Fruit fly (Drosophila melanogaster): Measurements from ENCODE around the gene Ir100a.

Ir100a gene

DNA sequence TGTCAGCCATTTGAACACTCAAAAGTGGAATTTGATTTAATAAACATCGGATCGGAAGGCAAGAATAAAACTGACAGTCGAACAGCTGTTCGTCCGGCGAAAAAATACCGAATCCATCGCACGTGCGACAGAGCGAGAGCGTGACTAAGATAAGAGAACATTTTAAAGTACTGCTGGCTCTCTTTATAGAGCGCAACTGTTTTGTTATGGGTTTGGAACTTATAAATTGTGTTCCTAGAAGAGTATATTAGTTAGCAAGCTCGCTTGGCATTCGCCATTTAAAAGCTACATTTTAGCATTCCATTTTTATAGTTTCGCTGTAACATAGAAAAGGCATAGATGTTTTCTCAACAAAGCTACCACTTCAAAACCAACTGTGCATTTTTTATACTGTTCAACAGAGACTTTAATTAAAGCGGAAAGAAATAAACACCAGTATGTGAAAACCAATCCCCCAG lies 9.3 kb downstream of the Ir100a start, which contains the start of gene Rift (continued):
- TF ChIP-seq exex (tag; optimal IDR thresholded peaks at IDR 0.05) (no peak), zf30C (GFP tag; optimal IDR thresholded peaks at IDR 0.05) (no peak), bcd (GFP tag; optimal IDR thresholded peaks at IDR 0.05) (no peak), CG16815 (GFP tag; optimal IDR thresholded peaks at IDR 0.05) (no peak), CG11504 (tag; optimal IDR thresholded peaks at IDR 0.05) (peak; percentile 23), bigmax (GFP tag; optimal IDR thresholded peaks at IDR 0.05) (no peak), CG11085 (GFP tag; IDR thresholded peaks at IDR 0.05) (no peak), vfl (GFP tag; optimal IDR thresholded peaks at IDR 0.05) (no peak), sd (tag; optimal IDR thresholded peaks at IDR 0.05) (no peak), dmrt99B (tag; optimal IDR thresholded peaks at IDR 0.05) (no peak), Neu2 (GFP tag; optimal IDR thresholded peaks at IDR 0.05; ENCODE audit: borderline replicate concordance) (no peak), CG33557 (GFP tag; optimal IDR thresholded peaks at IDR 0.05) (no peak), Rfx (GFP tag; IDR thresholded peaks at IDR 0.05) (peak; percentile 76), sc (optimal IDR thresholded peaks at IDR 0.05) (no peak), sc (GFP tag; optimal IDR thresholded peaks at IDR 0.05) (no peak), chm (GFP tag; IDR thresholded peaks at IDR 0.05) (0 out of 2 replicates have a peak, but pooled peaks have one; percentile 52), NC2α (GFP tag; optimal IDR thresholded peaks at IDR 0.05) (no peak), Sin3A (optimal IDR thresholded peaks at IDR 0.05) (no peak), CoRest (tag; optimal IDR thresholded peaks at IDR 0.05) (no peak), Blimp-1 (GFP tag; optimal IDR thresholded peaks at IDR 0.05) (peak; percentile 40), sug (tag; optimal IDR thresholded peaks at IDR 0.05) (peak; percentile 23), Doc2 (GFP tag; IDR thresholded peaks at IDR 0.05) (no peak)

DNA sequence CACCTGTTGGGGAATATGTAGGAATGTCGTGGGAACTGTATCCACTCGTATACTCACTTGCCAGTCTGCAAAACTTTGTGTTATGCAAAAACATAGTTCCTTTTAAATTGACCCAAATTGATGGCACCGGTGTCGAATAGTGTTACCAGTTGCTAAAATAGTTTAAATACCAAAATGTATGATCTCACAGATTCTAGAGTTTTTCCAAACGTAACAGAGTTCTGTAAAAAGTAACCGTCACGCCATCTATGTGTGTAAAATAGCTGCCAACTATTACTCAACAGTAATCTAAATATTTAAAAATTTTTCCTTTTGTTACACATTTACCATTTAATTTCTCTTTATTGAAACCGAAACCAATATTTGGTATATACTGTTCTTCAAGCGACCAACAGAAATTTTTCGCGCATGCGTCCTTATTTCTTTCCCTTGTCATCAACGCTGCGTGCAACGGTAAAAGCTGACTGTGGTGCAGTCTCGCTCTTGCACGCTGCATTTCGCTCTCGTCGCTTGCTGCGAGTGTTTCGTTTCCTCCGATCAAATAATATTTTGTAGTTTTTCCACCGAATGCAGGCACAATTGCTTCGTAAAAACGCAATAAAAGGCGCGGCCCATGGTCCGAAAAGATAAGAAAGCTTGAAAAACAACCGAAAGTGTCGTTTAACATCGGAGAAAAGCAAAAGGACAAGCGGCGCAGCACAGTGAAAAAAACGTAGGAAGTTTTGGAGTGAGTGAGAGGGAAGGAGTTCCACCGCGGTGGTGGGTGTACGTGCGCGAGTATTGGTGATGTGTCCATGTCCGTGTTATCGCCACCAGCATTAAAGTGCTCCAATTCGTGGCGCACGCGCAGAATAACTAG lies 11.6 kb downstream of the Ir100a start, which contains the start of the genes FeCH and RhoGAP100F:
Gene FeCH (minus strand): TSS at position 180 of the 859 bp plus-strand sequence.
Gene RhoGAP100F (plus strand): TSS at position 493 of the 859 bp plus-strand sequence.
- no peak for TF ChIP-seq CG5245 (GFP tag; optimal IDR thresholded peaks at IDR 0.05)
- TF ChIP-seq Kr (GFP tag; optimal IDR thresholded peaks at IDR 0.05), result no peak
- TF ChIP-seq Rx (GFP tag; IDR thresholded peaks at IDR 0.05), result no peak
- peak; percentile 73; the same call in 1 of the 4 replicates for TF ChIP-seq chinmo (GFP tag; IDR thresholded peaks at IDR 0.05; ENCODE audit: partially characterized antibody)
- no peak for TF ChIP-seq CG3726 (GFP tag; IDR thresholded peaks at IDR 0.05)
- TF ChIP-seq ems (GFP tag; optimal IDR thresholded peaks at IDR 0.05), result no peak
- no peak for TF ChIP-seq bcd (GFP tag; optimal IDR thresholded peaks at IDR 0.05)
- TF ChIP-seq CG34224 (GFP tag; IDR thresholded peaks at IDR 0.05; ENCODE audit: partially characterized antibody), result 0 out of 3 replicates have a peak, but pooled peaks have one; percentile 7
- TF ChIP-seq sim (GFP tag; IDR thresholded peaks at IDR 0.05), result no peak
- TF ChIP-seq CTCF (GFP tag; optimal IDR thresholded peaks at IDR 0.05), result peak; percentile 94
- no peak for TF ChIP-seq Usf (GFP tag; optimal IDR thresholded peaks at IDR 0.05)
- no peak for TF ChIP-seq so (GFP tag; IDR thresholded peaks at IDR 0.05)
- no peak for TF ChIP-seq lbe (GFP tag; optimal IDR thresholded peaks at IDR 0.05)
- no peak for TF ChIP-seq Sry-β (GFP tag; optimal IDR thresholded peaks at IDR 0.05)
- TF ChIP-seq run (tag; optimal IDR thresholded peaks at IDR 0.05), result no peak
- TF ChIP-seq CG7963 (GFP tag; IDR thresholded peaks at IDR 0.05; ENCODE audit: partially characterized antibody), result no peak
- no peak for TF ChIP-seq pho (GFP tag; optimal IDR thresholded peaks at IDR 0.05)
- TF ChIP-seq CG1647 (GFP tag; optimal IDR thresholded peaks at IDR 0.05), result no peak
- 0 out of 2 replicates have a peak, but pooled peaks have one; percentile 40 for TF ChIP-seq tna (GFP tag; IDR thresholded peaks at IDR 0.05; ENCODE audit: partially characterized antibody)
- TF ChIP-seq E2f1 (GFP tag; IDR thresholded peaks at IDR 0.05), result no peak
- no peak for TF ChIP-seq CG12104 (GFP tag; optimal IDR thresholded peaks at IDR 0.05)
- TF ChIP-seq Optix (GFP tag; IDR thresholded peaks at IDR 0.05), result no peak
- no peak for TF ChIP-seq CG4424 (GFP tag; optimal IDR thresholded peaks at IDR 0.05)
- peak; percentile 36 for TF ChIP-seq CG1832 (GFP tag; optimal IDR thresholded peaks at IDR 0.05)
- TF ChIP-seq lola (GFP tag; optimal IDR thresholded peaks at IDR 0.05), result no peak
- TF ChIP-seq hb (GFP tag; IDR thresholded peaks at IDR 0.05; ENCODE audit: partially characterized antibody), result no peak
- no peak for TF ChIP-seq CG6813 (GFP tag; optimal IDR thresholded peaks at IDR 0.05)
- no peak for TF ChIP-seq CG6689 (GFP tag; IDR thresholded peaks at IDR 0.05)
- TF ChIP-seq dati (GFP tag; IDR thresholded peaks at IDR 0.05), result no peak

Measured in whole organism, embryonic.